Fruit fly (Drosophila melanogaster) whole organism, adult: Measurements from ENCODE around the gene east.

ENCODE experiments used
- CG12768 ChIP-seq: fragments of 200-800 bp; sonication (Bioruptor generic); optimal IDR thresholded peaks from 2 replicates; lab custom pipeline; 2017; ENCODE audit warnings: missing biosample characterization, missing genetic modification characterization, mild to moderate bottlenecking, moderate library complexity, missing genetic modification reagents
- CG14711 ChIP-seq: fragments of 200-800 bp; sonication (Bioruptor generic); optimal IDR thresholded peaks from 2 replicates; lab custom pipeline; 2018; ENCODE audit warnings: missing biosample characterization, mild to moderate bottlenecking, missing genetic modification characterization, moderate library complexity
- CG1620 ChIP-seq: fragments of 200-800 bp; sonication (Bioruptor generic); optimal IDR thresholded peaks from 2 replicates; lab custom pipeline; 2016; ENCODE audit warnings: missing biosample characterization, missing genetic modification characterization
- CG33017 ChIP-seq: fragments of 200-800 bp; sonication (Bioruptor generic); optimal IDR thresholded peaks from 2 replicates; lab custom pipeline; 2018; ENCODE audit warnings: missing biosample characterization, mild to moderate bottlenecking, missing genetic modification characterization, moderate library complexity
- CG5204 ChIP-seq: fragments of 200-800 bp; sonication (Bioruptor generic); optimal IDR thresholded peaks from 2 replicates; lab custom pipeline; 2016; ENCODE audit warnings: missing biosample characterization, missing genetic modification characterization
- CG7045 ChIP-seq: fragments of 200-800 bp; sonication (Bioruptor generic); optimal IDR thresholded peaks from 2 replicates; lab custom pipeline; 2017; ENCODE audit warnings: missing biosample characterization, mild to moderate bottlenecking, missing genetic modification characterization
- Crg-1 ChIP-seq: fragments of 200-800 bp; sonication (Bioruptor generic); optimal IDR thresholded peaks from 2 replicates; lab custom pipeline; 2016; ENCODE audit warnings: missing biosample characterization, missing genetic modification characterization
- Hr96 ChIP-seq: fragments of 200-800 bp; sonication (Bioruptor generic); optimal IDR thresholded peaks from 2 replicates; lab custom pipeline; 2016; ENCODE audit warnings: missing biosample characterization, missing genetic modification characterization
- Mnt ChIP-seq: fragments of 200-800 bp; sonication (Bioruptor generic); optimal IDR thresholded peaks from 2 replicates; lab custom pipeline; 2016; ENCODE audit warnings: missing biosample characterization, mild to moderate bottlenecking, missing genetic modification characterization
- bab1 ChIP-seq: fragments of 200-800 bp; sonication (Bioruptor generic); optimal IDR thresholded peaks from 3 replicates; lab custom pipeline; 2019; ENCODE audit warnings: missing biosample characterization, mild to moderate bottlenecking, missing genetic modification characterization, moderate library complexity
- cnc ChIP-seq, 2 experiments: fragments of >200 bp; optimal IDR thresholded peaks; 2 replicates each; lab custom pipeline; 2017
- kay ChIP-seq: fragments of 200-800 bp; sonication (Bioruptor generic); peaks from one replicate; lab custom pipeline; 2016; ENCODE audit warnings: missing biosample characterization, missing genetic modification characterization, borderline replicate concordance
- pad ChIP-seq: fragments of 200-800 bp; sonication (Bioruptor generic); optimal IDR thresholded peaks from 3 replicates; lab custom pipeline; 2017; ENCODE audit warnings: missing biosample characterization, missing genetic modification characterization, mild to moderate bottlenecking, moderate library complexity, missing genetic modification reagents
- toe ChIP-seq: fragments of 200-800 bp; sonication (Bioruptor generic); optimal IDR thresholded peaks from 2 replicates; lab custom pipeline; 2016; ENCODE audit warnings: missing biosample characterization, missing genetic modification characterization

DNA sequence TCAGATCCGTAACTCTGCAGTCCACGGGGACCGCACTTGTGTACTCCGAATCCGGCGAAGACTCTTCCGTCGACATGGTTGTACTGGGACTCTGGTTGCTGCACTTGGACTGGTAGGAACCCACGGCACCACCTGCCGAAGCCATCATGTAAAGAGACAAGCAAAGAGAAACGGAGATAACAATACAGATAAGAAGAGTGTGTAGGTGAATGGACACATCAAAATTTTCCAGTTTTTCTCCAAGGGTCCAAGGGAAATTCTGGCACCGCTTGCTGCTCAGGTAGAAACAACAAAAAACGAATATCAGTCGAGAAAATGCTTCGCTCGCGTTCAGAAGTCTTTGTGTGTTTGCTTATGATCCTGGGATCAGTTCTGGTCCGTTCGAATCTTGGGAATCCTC lies 57.6 kb downstream of the east start, which contains the start of gene CG4194:
- TF ChIP-seq kay (GFP tag; lab: Kevin White, UChicago): no peak
- no peak for TF ChIP-seq Crg-1 (GFP tag; lab: Kevin White, UChicago)
- TF ChIP-seq toe (GFP tag; lab: Kevin White, UChicago): no peak
- no peak for TF ChIP-seq CG7045
- no peak for TF ChIP-seq pad (GFP tag; lab: Kevin White, UChicago)
- no peak for TF ChIP-seq CG14711 (tag; lab: Kevin White, UChicago)
- TF ChIP-seq cnc (optimal IDR thresholded peaks at IDR 0.05; lab: Kevin White, UChicago): no peak
- no peak for TF ChIP-seq CG33017
- no peak for TF ChIP-seq CG1620 (GFP tag; lab: Kevin White, UChicago)
- TF ChIP-seq CG12768 (GFP tag; lab: Kevin White, UChicago): no peak
- no peak for TF ChIP-seq Mnt
- TF ChIP-seq bab1: no peak
- TF ChIP-seq Hr96 (GFP tag; lab: Kevin White, UChicago): no peak
- TF ChIP-seq CG5204 (GFP tag; lab: Kevin White, UChicago): no peak
